5 fruit fly cellular contexts compared by ENCODE assay signal in the genomic region with DNA sequence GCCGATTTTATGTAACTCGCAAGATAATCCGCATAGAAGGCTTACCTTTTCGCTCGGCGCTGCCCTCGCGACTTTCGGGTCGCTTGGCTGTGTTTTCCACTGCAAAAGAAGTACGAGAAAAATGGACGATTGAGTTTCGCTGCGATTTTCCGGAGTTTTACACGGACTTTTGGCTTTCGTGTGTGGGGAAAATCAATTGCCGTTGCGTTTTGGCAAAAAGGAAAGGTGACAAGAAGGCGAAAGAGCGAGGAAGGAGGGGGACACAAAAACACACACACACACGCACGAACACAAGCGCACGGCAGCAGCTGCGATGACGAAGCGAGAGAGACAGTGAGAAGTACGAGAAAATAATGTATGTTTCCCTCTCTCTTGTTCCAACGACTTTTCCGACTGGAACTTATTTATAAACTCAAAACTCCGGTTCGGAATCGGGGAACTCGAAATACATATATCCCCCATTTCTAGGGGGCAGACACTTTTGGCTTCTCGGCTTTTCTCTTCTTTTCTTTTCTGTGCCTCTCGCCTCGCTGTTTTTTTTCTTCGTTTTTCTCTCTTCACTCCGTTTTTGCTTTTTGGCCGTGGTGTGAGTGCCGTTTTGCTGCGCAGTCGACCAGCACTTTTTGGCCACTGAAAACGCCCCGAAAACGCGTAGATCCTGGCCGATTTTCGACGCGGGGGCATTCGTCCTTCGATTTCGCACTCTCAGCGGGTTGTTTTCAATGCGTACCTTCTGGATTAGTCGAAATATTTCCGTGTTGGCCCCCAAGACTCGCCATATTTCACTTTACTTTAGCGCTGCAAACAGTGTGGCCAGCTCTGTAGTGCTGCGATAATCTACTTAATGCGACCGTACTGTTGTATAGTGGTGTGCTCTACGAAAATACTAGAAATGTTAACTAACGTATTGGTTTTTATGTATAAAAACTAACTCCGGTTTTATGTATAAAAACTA.
A peak's percentile ranks its signal among the peaks of the same experiment; 100 is the strongest.
TF ChIP-seq lines count a peak whose summit lies in the region.

ens (minus strand) TSS at position 827 of the 955 bp plus-strand sequence.

- no peak for TF ChIP-seq CTCF in whole organism, embryonic (GFP tag; optimal IDR thresholded peaks at IDR 0.05; lab: Kevin White, UChicago)

TF ChIP-seq in whole organism, adult, 20 proteins besides CTCF, POLR2A, EP300 and RAD21:
- TF ChIP-seq toe (GFP tag; optimal IDR thresholded peaks at IDR 0.05; lab: Kevin White, UChicago) (no peak), CG5204 (GFP tag; optimal IDR thresholded peaks at IDR 0.05; lab: Kevin White, UChicago) (no peak), Crg-1 (GFP tag; optimal IDR thresholded peaks at IDR 0.05; lab: Kevin White, UChicago) (no peak), CG12768 (GFP tag; optimal IDR thresholded peaks at IDR 0.05; lab: Kevin White, UChicago) (no peak), Clk (GFP tag; optimal IDR thresholded peaks at IDR 0.05; lab: Kevin White, UChicago) (no peak), pad (GFP tag; optimal IDR thresholded peaks at IDR 0.05; lab: Kevin White, UChicago) (peak; percentile 68), cic (GFP tag; optimal IDR thresholded peaks at IDR 0.05; lab: Kevin White, UChicago) (peak; percentile 18), cnc (optimal IDR thresholded peaks at IDR 0.05; lab: Kevin White, UChicago) (no peak), bab1 (GFP tag; optimal IDR thresholded peaks at IDR 0.05; lab: Kevin White, UChicago) (peak; percentile 61), tj (GFP tag; optimal IDR thresholded peaks at IDR 0.05; lab: Kevin White, UChicago) (peak; percentile 15), CG7101 (tag; optimal IDR thresholded peaks at IDR 0.05; lab: Kevin White, UChicago) (peak; percentile 17), CG7045 (GFP tag; optimal IDR thresholded peaks at IDR 0.05; lab: Kevin White, UChicago) (no peak), CG1620 (GFP tag; optimal IDR thresholded peaks at IDR 0.05; lab: Kevin White, UChicago) (no peak)

TF ChIP-seq in whole organism, embryonic, 481 proteins besides CTCF, POLR2A, EP300 and RAD21 (continues in another document):
- peak in 1 of 2 experiments; percentile 51 for TF ChIP-seq Pdp1 (GFP tag; optimal IDR thresholded peaks at IDR 0.05; lab: Kevin White, UChicago)
- TF ChIP-seq CG34376 (GFP tag; optimal IDR thresholded peaks at IDR 0.05; lab: Kevin White, UChicago) = peak; percentile 21
- no peak for TF ChIP-seq Dll (GFP tag; IDR thresholded peaks at IDR 0.05; lab: Robert Waterston, UW; ENCODE audit: partially characterized antibody)
- peak; percentile 47 for TF ChIP-seq Sry-δ (GFP tag; optimal IDR thresholded peaks at IDR 0.05; lab: Kevin White, UChicago)
- no peak for TF ChIP-seq CG8281 (tag; optimal IDR thresholded peaks at IDR 0.05; lab: Kevin White, UChicago)
- TF ChIP-seq CG34224 (GFP tag; IDR thresholded peaks at IDR 0.05; lab: Robert Waterston, UW; ENCODE audit: partially characterized antibody) = 0 out of 3 replicates have a peak, but pooled peaks have one; percentile 29
- TF ChIP-seq MBD-R2 (GFP tag; IDR thresholded peaks at IDR 0.05; lab: Robert Waterston, UW) = peak; percentile 47
- peak; percentile 36 for TF ChIP-seq sug (tag; optimal IDR thresholded peaks at IDR 0.05; lab: Kevin White, UChicago)
- TF ChIP-seq stwl (tag; optimal IDR thresholded peaks at IDR 0.05; lab: Kevin White, UChicago) = peak; percentile 38
- TF ChIP-seq CG32532 (GFP tag; IDR thresholded peaks at IDR 0.05; lab: Robert Waterston, UW) = no peak
- TF ChIP-seq crp (GFP tag; optimal IDR thresholded peaks at IDR 0.05; lab: Kevin White, UChicago) = peak in 1 of 2 experiments; percentile 14
- peak; percentile 33 for TF ChIP-seq trem (tag; optimal IDR thresholded peaks at IDR 0.05; lab: Kevin White, UChicago)
- TF ChIP-seq CG17829 (tag; optimal IDR thresholded peaks at IDR 0.05; lab: Kevin White, UChicago) = peak; percentile 3
- TF ChIP-seq Stat92E (GFP tag; optimal IDR thresholded peaks at IDR 0.05; lab: Kevin White, UChicago) = peak in 1 of 3 experiments; percentile 76
- TF ChIP-seq run (tag; optimal IDR thresholded peaks at IDR 0.05; lab: Kevin White, UChicago) = peak; percentile 14
- no peak for TF ChIP-seq row (GFP tag; IDR thresholded peaks at IDR 0.05; lab: Robert Waterston, UW)

TF ChIP-seq in whole organism, prepupa, 60 proteins besides CTCF, POLR2A, EP300 and RAD21:
- peak; percentile 23 for TF ChIP-seq esn (GFP tag; optimal IDR thresholded peaks at IDR 0.05; lab: Kevin White, UChicago)
- peak; percentile 73 for TF ChIP-seq CG8119 (GFP tag; IDR thresholded peaks at IDR 0.05; lab: Robert Waterston, UW)
- peak; percentile 9; the same call in 1 of the 2 replicates for TF ChIP-seq CG15336 (GFP tag; IDR thresholded peaks at IDR 0.05; lab: Robert Waterston, UW)
- TF ChIP-seq fkh (GFP tag; optimal IDR thresholded peaks at IDR 0.05; lab: Kevin White, UChicago) = no peak
- TF ChIP-seq CG6854 (GFP tag; optimal IDR thresholded peaks at IDR 0.05; lab: Kevin White, UChicago) = peak; percentile 60
- peak; percentile 74 for TF ChIP-seq svp (GFP tag; lab: Kevin White, UChicago)
- TF ChIP-seq Ets21C (GFP tag; optimal IDR thresholded peaks at IDR 0.05; lab: Kevin White, UChicago) = no peak

TF ChIP-seq in whole organism, pupa, 21 proteins besides CTCF, POLR2A, EP300 and RAD21:
- TF ChIP-seq Pif1A (GFP tag; optimal IDR thresholded peaks at IDR 0.05; lab: Kevin White, UChicago) = no peak
- TF ChIP-seq CG34367 (tag; optimal IDR thresholded peaks at IDR 0.05; lab: Kevin White, UChicago) = peak; percentile 2
- peak; percentile 20 for TF ChIP-seq Snoo (tag; optimal IDR thresholded peaks at IDR 0.05; lab: Kevin White, UChicago)
- no peak for TF ChIP-seq CG8301 (tag; optimal IDR thresholded peaks at IDR 0.05; lab: Kevin White, UChicago)
- TF ChIP-seq CG8159 (tag; optimal IDR thresholded peaks at IDR 0.05; lab: Kevin White, UChicago) = no peak
- no peak for TF ChIP-seq CG14655 (GFP tag; optimal IDR thresholded peaks at IDR 0.05; lab: Kevin White, UChicago)
- TF ChIP-seq CG17806 (tag; optimal IDR thresholded peaks at IDR 0.05; lab: Kevin White, UChicago) = no peak
- no peak for TF ChIP-seq Pif1B (GFP tag; optimal IDR thresholded peaks at IDR 0.05; lab: Kevin White, UChicago)
- peak; percentile 40 for TF ChIP-seq CG32121 (GFP tag; IDR thresholded peaks at IDR 0.05; lab: Robert Waterston, UW)
- peak; percentile 31 for TF ChIP-seq gl (tag; optimal IDR thresholded peaks at IDR 0.05; lab: Kevin White, UChicago)
- TF ChIP-seq CG15710 (tag; optimal IDR thresholded peaks at IDR 0.05; lab: Kevin White, UChicago) = peak; percentile 15
- no peak for TF ChIP-seq Ets98B (GFP tag; IDR thresholded peaks at IDR 0.05; lab: Robert Waterston, UW)
- no peak for TF ChIP-seq CG10348 (GFP tag; IDR thresholded peaks at IDR 0.05; lab: Robert Waterston, UW)
- TF ChIP-seq EcR (GFP tag; optimal IDR thresholded peaks at IDR 0.05; lab: Kevin White, UChicago) = peak; percentile 14
- TF ChIP-seq CG4496 (GFP tag; IDR thresholded peaks at IDR 0.05; lab: Robert Waterston, UW) = no peak
- no peak for TF ChIP-seq D1 (tag; optimal IDR thresholded peaks at IDR 0.05; lab: Kevin White, UChicago)
- no peak for TF ChIP-seq rn (GFP tag; IDR thresholded peaks at IDR 0.05; lab: Robert Waterston, UW)
- no peak for TF ChIP-seq CG13204 (GFP tag; optimal IDR thresholded peaks at IDR 0.05; lab: Kevin White, UChicago)
- TF ChIP-seq CG12605 (GFP tag; IDR thresholded peaks at IDR 0.05; lab: Robert Waterston, UW) = peak; percentile 17; the same call in 1 of the 2 replicates
- no peak for TF ChIP-seq CG9948 (tag; optimal IDR thresholded peaks at IDR 0.05; lab: Kevin White, UChicago)
- TF ChIP-seq fd96Ca (GFP tag; IDR thresholded peaks at IDR 0.05; lab: Robert Waterston, UW) = no peak

TF ChIP-seq in whole organism, wandering third instar larva, 38 proteins besides CTCF, POLR2A, EP300 and RAD21:
- TF ChIP-seq fru (GFP tag; optimal IDR thresholded peaks at IDR 0.05; lab: Kevin White, UChicago) = no peak
- peak; percentile 88 for TF ChIP-seq psq (GFP tag; optimal IDR thresholded peaks at IDR 0.05; lab: Kevin White, UChicago)
- peak; percentile 33 for TF ChIP-seq Dif (GFP tag; optimal IDR thresholded peaks at IDR 0.05; lab: Kevin White, UChicago; ENCODE audit: partially characterized antibody)
